Fruit fly (Drosophila melanogaster) whole organism, larva: Measurements from ENCODE around the gene CG9281.
A peak's percentile ranks its signal among the peaks of the same experiment; 100 is the strongest.

ENCODE experiments used
- noc ChIP-seq: fragments of 200-800 bp; sonication (Bioruptor generic); optimal IDR thresholded peaks from 3 replicates; lab custom pipeline; 2019; ENCODE audit warnings: missing biosample characterization, mild to moderate bottlenecking, missing genetic modification characterization, moderate library complexity

Gene CG9281

DNA sequence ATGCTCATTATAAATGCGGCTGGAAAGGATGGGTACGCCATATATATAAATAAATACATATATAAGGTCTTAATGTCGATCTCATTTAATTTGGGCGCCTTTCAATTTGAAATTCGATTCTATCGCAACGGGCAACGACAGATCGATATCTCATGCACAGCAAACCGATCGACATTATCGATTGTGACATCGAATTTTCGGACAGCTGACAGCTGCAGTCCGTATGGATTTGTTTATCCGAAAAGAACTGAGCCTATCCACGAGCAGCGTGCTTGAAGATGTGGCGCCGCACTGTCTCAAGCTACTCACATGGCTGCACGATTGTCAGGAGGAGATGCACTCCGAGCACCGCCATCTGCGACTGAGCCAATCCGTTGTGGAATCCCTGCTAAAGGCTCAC, 21.6 kb upstream of the CG9281 start, which contains the start of gene CG8191:
CG8191 (plus strand) TSS at position 211 of the 400 bp plus-strand sequence.
- TF ChIP-seq noc: no peak

DNA sequence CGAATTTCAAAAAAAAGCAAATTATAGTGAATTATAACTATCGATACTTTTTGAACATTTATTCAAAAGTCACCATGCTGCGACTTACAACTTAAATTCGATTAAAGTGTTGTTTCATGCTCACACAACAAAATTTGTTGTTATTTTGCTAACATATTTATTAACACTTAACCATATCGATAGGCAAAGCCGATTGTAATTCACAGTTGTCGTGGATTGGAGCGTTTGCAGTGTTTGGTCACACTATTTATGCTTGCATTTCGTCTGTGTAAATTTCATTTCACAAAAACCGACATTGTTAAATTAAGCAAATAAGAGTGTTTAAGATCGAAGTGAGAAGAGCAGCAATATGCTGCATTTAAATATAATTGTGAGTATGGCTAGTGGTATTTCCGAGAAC, 2.1 kb upstream of the CG9281 start, which contains the start of gene HUWE1:
HUWE1 (plus strand) TSS at position 220 of the 400 bp plus-strand sequence.
- TF ChIP-seq noc: no peak

DNA sequence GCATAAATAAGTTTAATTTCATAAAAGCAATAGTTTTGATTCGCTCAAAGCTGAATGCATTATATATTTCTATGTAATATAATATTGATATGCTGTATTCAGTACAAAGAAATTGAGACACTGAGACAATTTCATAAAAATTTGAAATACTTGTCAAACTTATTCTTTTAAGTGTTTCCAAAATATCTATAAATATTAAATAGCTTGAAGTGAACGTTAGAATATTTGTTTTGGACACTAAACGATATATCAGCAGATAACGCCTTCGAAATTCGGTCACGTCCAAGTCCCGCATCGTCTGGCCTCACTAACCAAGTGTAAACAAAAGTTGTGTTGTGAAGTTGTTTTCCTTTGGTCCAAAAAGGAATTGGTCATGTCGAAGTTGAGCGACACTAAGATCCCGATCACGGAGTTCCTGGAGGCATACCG, 426 bp upstream of the CG9281 start:
- no peak for TF ChIP-seq noc

DNA sequence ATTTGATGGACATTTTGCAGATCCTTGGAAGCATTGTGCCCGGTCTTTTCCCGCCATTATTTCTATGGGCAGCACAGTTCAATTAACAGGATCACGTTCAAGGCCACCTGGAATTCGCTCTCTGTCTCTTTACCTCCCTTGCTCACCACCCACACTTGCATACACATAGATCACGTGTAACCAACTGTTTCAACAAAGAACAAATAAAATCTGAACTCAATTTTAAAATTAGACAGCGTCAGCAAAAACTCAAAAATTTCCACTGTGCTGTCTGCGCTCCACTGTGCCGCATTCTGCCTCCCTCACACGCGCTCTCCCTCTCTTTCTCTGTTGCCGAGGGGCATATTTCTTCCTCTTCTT, 735 bp downstream of the CG9281 start:
- TF ChIP-seq noc: no peak

DNA sequence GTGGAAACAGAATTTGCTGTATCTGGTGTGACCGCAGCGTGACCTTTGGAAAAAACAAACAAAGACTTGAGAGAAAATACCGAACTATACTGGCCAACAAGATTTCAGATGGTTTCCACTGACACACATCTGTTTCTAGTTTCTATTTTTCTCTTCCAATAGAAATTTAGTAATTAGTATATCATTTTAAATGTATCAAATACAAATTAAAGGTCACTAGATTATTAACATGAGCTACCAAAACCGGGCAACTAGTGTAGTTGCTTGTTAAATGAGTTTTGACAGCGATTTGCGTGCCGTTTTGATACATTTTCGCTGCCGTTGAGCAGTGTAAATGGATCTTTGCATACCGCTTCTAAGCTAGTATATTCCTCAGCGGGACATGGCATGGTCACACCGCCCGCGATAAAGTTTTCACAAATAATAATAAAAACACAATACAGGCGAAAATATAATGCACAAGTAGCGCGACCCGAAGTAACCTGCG, 6.6 kb downstream of the CG9281 start, which contains the start of the genes Pis and Hap40:
Pis (minus strand) TSS at position 51 of the 487 bp plus-strand sequence.
Hap40 (plus strand) TSS at position 406 of the 487 bp plus-strand sequence.
- TF ChIP-seq noc: peak; percentile 38

DNA sequence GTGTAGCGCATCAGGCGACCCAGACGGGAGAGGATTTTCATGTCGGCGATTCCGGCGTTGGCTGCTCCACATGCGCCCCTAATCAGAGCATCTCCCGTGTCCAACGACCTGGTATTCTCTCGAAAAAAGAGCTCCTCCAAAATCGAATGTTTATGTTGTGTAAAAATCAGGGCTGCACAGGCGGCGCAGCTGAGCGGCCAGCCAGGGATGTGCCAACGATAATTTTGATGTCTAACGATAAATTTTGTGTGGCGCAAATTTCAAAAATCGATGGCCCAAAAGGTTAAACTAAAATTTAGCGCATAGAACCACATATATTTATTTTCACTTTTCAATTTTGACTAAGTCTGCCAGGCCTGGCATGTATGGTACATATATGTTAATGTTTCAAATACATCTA, 9.3 kb downstream of the CG9281 start, which contains the start of gene CG9240:
CG9240 (minus strand) TSS at position 213 of the 400 bp plus-strand sequence.
- no peak for TF ChIP-seq noc

DNA sequence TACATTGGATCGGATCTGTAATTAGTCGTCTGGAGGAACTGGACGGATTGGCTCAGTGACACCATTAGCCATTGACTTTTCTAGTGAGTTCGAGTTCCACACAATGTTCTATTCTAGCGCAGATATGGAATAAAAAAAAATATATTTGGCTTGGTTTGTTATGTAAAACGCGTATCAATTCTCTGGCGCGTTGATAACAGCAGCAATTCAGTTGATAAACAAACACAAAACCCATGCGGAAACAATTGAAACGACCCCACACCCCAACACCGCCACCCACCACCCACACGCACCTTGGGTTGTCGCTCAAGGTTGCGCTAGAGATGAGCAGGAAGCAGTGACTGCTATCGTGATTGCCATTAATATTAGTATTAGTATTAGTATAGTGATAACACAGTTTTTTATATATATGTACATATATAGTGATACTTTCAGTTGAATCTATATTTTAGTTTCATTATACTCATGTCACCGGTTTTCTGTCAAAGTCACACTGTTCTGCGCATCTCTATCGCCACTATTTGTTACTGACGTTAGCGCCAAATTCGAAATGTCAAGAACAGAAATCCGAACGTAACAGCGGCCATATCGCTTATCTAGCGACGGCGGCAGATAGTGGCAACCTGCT, 12.6 kb downstream of the CG9281 start:
- peak; percentile 94 for TF ChIP-seq noc

DNA sequence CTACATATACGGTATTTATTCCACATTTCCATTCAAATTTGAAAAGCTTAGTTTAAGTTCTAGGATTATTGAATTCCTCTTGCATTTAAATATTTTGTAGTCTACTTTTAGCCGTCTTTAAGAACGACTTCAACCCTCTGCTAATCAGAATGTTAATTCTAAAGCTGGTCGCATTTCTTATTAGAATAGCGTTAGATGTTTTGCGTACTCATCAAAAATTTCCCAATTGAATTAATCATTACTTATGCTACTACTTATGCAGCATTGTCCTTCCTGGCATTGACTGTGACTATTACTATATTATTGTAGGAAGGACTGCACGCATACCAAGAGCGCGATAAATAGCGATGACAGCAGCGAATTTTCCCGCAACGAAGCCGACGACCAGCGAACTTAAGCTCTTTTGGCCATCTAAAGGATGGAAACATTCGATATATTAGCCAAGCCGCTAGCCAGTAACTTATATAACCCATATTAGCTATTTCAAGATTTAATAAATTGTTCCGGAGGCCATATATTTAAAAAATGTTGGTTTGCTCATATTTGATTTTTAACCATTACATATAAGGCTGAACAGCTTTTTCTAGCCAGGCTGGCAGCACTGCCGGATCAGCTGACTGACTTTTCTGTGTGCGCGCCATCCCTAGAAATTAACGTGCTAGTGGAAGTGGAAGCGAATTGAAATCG, 13.3 kb downstream of the CG9281 start, which contains the start of gene CG8128:
CG8128 (plus strand) TSS at position 641 of the 687 bp plus-strand sequence.
- no peak for TF ChIP-seq noc

DNA sequence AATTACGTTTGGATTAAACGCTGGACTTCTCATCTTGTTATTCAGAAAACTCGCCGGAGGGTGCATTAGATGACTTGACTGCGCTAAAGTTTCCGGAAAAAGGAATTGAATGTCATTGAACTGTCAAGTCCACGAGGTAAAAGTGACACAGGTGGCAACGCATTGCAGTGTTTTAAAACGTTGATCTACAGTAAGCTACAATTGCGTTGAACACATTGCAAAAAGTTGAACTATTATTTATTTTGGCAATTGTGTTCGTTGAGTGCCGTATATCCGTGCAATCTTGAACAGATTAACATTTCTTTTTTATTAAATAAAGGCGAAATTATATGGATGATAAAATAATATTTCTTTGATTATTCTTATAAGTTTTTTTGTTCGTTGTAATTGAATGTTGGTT, 21.6 kb downstream of the CG9281 start, which contains the start of gene CG15599:
CG15599 (minus strand) TSS at position 101 of the 400 bp plus-strand sequence.
- TF ChIP-seq noc: no peak

DNA sequence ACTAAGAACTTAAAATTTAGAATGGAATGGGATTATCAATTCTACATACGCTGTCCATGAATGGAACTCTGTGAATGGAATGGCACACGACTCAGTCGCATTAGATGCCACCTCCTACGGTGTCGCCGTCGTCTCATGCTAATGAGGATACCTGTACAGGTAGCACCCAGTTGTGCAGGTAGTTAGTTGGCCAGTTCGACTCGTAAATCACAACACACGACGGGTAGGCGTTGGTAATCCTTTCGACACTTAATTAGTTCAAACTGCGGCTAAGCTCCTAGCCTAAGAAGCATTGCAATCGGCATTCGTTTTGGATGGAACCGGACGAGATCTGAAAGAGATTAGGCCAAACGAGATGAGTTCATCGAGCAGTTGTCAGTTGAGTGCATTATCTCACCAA, 25.9 kb downstream of the CG9281 start:
- TF ChIP-seq noc: no peak

DNA sequence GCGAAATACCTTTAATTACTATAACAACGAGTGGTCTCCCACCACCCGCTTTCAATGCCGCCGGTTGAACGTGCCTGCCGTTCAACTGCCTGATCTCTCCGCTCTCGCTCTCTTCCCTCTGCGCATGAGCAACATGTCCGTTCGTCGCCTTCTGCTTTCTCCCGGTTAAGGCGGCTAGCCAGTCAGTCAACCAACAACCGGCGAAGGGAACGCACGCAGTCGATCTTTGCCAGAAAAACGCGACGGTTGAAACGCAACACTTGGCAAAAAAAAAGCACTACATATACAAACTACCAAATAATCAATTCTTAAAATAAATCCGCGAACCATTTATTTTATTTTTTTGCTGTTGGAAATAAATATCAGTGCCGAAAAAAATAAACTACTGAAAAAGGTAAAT, 35.0 kb downstream of the CG9281 start, which contains the start of gene CG12708:
CG12708 (plus strand) TSS at position 183 of the 400 bp plus-strand sequence.
- no peak for TF ChIP-seq noc

DNA sequence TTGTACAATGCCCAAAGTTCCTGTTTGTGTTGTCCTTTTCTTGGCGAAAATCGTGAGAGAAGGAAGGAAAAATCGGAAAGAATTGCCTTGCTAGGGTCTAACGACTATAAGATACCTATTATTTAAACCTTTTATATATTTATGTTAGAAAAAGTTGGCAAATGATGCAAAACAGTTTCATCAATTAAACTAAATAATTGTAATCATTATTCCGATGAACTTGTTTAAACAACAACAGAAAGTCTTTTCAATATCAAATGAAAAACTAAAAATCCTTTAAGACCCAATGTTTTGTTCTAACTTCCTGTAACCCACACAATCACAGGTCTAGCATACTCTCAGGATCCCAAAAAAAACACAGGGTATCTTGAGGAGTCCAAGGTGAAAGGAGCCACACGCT, 36.0 kb downstream of the CG9281 start:
- no peak for TF ChIP-seq noc

DNA sequence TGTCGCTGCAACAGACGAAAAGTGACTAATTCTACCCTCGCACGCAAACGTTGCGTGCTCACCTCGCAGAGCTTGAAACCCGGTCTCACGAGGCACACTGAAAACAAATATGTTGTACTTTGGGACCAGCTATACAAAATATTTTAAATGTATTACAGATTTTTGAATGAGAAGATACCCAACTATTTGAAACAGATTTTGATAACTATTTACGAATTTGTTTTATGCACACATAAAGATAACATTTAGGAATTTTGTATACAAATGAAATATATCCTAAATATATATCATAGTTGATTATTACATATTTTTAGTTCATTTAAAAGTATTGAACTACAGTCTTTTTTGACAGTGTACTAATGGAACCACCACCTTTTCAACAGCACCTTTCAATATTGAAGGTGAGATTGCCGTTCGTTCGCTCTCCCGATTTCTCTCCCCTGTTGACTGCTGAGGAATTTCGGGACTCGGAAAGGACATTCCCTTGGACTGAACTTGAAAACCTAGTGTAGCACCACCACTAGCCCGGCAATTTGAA, 39.2 kb downstream of the CG9281 start, which contains the start of gene CG15646:
CG15646 (minus strand) TSS at position 4 of the 538 bp plus-strand sequence.
- TF ChIP-seq noc: no peak

DNA sequence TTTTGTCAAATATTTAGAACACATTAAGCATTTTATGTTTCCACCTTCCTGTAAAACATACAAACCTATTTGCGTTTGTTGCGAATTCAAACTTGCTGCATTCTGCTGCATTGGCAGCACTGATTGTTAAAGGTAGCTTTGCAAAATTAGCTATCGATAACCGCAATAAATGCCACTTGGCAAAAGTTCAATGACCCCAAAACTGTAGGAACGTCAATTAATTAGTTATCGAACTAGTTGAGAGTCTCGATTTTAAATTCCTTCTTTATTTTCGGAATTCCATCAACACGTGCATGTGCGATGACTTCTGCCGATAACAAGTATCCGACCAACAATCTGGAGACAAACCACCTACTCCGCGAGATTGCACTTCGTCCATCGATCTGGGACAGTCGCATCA, 48.1 kb downstream of the CG9281 start, which contains the start of gene CG8119:
CG8119 (plus strand) TSS at position 301 of the 400 bp plus-strand sequence.
- no peak for TF ChIP-seq noc
